Worm (Caenorhabditis elegans) whole organism, L4 larva: Measurements from ENCODE around the gene C08B6.6.

Experiments
- F26F4.8 ChIP-seq: fragments of 200-800 bp; sonication (Bioruptor generic); conservative IDR thresholded peaks from 2 replicates; pipeline ENCODE4 v1.3.6; 2022; ENCODE audit warnings: missing genetic modification characterization, missing compliant biosample characterization
- F44E2.7 ChIP-seq: fragments of 200-800 bp; sonication (Bioruptor generic); IDR thresholded peaks from 2 replicates; pipeline ENCODE4 v2.1.2; 2022; ENCODE audit warnings: missing genetic modification characterization, missing compliant biosample characterization
- F49E8.2 ChIP-seq: sonication (generic microtip); optimal IDR thresholded peaks from 2 replicates; lab custom pipeline; 2016; ENCODE audit warnings: missing compliant biosample characterization, mild to moderate bottlenecking, missing genetic modification characterization, borderline replicate concordance
- Y5F2A.4 ChIP-seq: fragments of 200-800 bp; sonication (Bioruptor generic); optimal IDR thresholded peaks from 2 replicates; lab custom pipeline; 2018; ENCODE audit warnings: mild to moderate bottlenecking, missing genetic modification characterization, missing compliant biosample characterization
- Y75B8A.6 ChIP-seq: fragments of 200-800 bp; sonication (Bioruptor generic); IDR thresholded peaks from 2 replicates; pipeline ENCODE4 v1.3.6; 2022; ENCODE audit warnings: missing genetic modification reagents, missing genetic modification characterization, missing compliant biosample characterization
- aha-1 ChIP-seq: fragments of 150-350 bp; peaks from one replicate; lab custom pipeline; 2014; ENCODE audit warnings: missing biosample characterization, missing genetic modification characterization
- aly-2 ChIP-seq: sonication (generic microtip); optimal IDR thresholded peaks from 2 replicates; lab custom pipeline; 2018; ENCODE audit warnings: missing biosample characterization, missing genetic modification characterization
- arid-1 ChIP-seq: fragments of 200-800 bp; sonication (Bioruptor generic); conservative IDR thresholded peaks from 2 replicates; pipeline ENCODE4 v1.3.6; 2022; ENCODE audit warnings: missing genetic modification reagents, missing genetic modification characterization, missing compliant biosample characterization
- ceh-20 ChIP-seq: fragments of 200-800 bp; sonication (Bioruptor generic); IDR thresholded peaks from 2 replicates; pipeline ENCODE4 v1.3.6; 2022; ENCODE audit warnings: missing genetic modification reagents, missing genetic modification characterization, missing compliant biosample characterization
- ceh-44 ChIP-seq: fragments of 200-800 bp; sonication (Bioruptor generic); IDR thresholded peaks from 2 replicates; pipeline ENCODE4 v1.3.6; 2022; ENCODE audit warnings: missing genetic modification reagents, missing genetic modification characterization, missing compliant biosample characterization
- ceh-82 ChIP-seq: sonication (generic microtip); optimal IDR thresholded peaks from 2 replicates; lab custom pipeline; 2017; ENCODE audit warnings: missing biosample characterization, missing genetic modification characterization
- ctbp-1 ChIP-seq: fragments of 200-800 bp; sonication (Bioruptor generic); IDR thresholded peaks from 2 replicates; pipeline ENCODE4 v1.3.6; 2022; ENCODE audit warnings: missing genetic modification reagents, missing genetic modification characterization, missing compliant biosample characterization
- daf-16 ChIP-seq, 3 experiments: sonication (generic microtip); optimal IDR thresholded peaks; 2 replicates each; lab custom pipeline; 2016 to 2017; ENCODE audit warnings: missing genetic modification characterization in 3 of 3, missing genetic modification reagents in 3 of 3, mild to moderate bottlenecking in 2 of 3, missing compliant biosample characterization in 2 of 3, missing biosample characterization in 1 of 3, moderate library complexity in 1 of 3
- dmd-6 ChIP-seq: fragments of 200-800 bp; sonication (Bioruptor generic); IDR thresholded peaks from 2 replicates; pipeline ENCODE4 v1.3.6; 2022; ENCODE audit warnings: missing genetic modification reagents, missing genetic modification characterization, missing compliant biosample characterization
- duxl-1 ChIP-seq: sonication (generic microtip); optimal IDR thresholded peaks from 2 replicates; lab custom pipeline; 2016; ENCODE audit warnings: mild to moderate bottlenecking, missing genetic modification characterization, moderate library complexity, missing compliant biosample characterization; ENCODE audit not compliant: poor library complexity
- dve-1 ChIP-seq: sonication (generic microtip); optimal IDR thresholded peaks from 2 replicates; lab custom pipeline; 2017; ENCODE audit warnings: antibody characterized with exemption, mild to moderate bottlenecking, missing genetic modification characterization, missing compliant biosample characterization; ENCODE audit not compliant: insufficient read depth
- egl-27 ChIP-seq: sonication (generic microtip); optimal IDR thresholded peaks from 3 replicates; lab custom pipeline; 2017; ENCODE audit warnings: missing biosample characterization, missing genetic modification reagents, missing genetic modification characterization
- hlh-11 ChIP-seq: fragments of 200-800 bp; sonication (Bioruptor generic); optimal IDR thresholded peaks from 2 replicates; lab custom pipeline; 2018; ENCODE audit warnings: mild to moderate bottlenecking, missing genetic modification characterization, missing compliant biosample characterization
- hlh-30 ChIP-seq: sonication (generic microtip); optimal IDR thresholded peaks from 2 replicates; lab custom pipeline; 2017; ENCODE audit warnings: antibody characterized with exemption, mild to moderate bottlenecking, missing genetic modification characterization, missing compliant biosample characterization; ENCODE audit not compliant: insufficient read depth
- lim-7 ChIP-seq: fragments of 200-800 bp; sonication (Bioruptor generic); IDR thresholded peaks from 2 replicates; pipeline ENCODE4 v1.3.6; 2022; ENCODE audit warnings: missing genetic modification characterization, missing compliant biosample characterization
- lin-1 ChIP-seq: fragments of 200-800 bp; sonication (Bioruptor generic); IDR thresholded peaks from 2 replicates; pipeline ENCODE4 v1.3.6; 2022; ENCODE audit warnings: missing genetic modification reagents, missing genetic modification characterization, missing compliant biosample characterization
- lsy-2 ChIP-seq, 2 experiments: fragments of 150-350 bp in 1 of 2; sonication (generic microtip) in 1 of 2; optimal IDR thresholded peaks; 2 replicates each; lab custom pipeline; 2014 to 2017; ENCODE audit warnings: missing biosample characterization in 2 of 2, missing genetic modification characterization in 2 of 2
- madf-9 ChIP-seq: fragments of 200-800 bp; sonication (Bioruptor generic); conservative IDR thresholded peaks from 2 replicates; pipeline ENCODE4 v1.3.6; 2022; ENCODE audit warnings: missing genetic modification reagents, missing genetic modification characterization, missing compliant biosample characterization
- nhr-10 ChIP-seq: fragments of 150-350 bp; optimal IDR thresholded peaks from 2 replicates; lab custom pipeline; 2014; ENCODE audit warnings: missing biosample characterization, missing genetic modification characterization
- nhr-102 ChIP-seq: sonication (generic microtip); optimal IDR thresholded peaks from 2 replicates; lab custom pipeline; 2016; ENCODE audit warnings: mild to moderate bottlenecking, missing genetic modification characterization, moderate library complexity, missing compliant biosample characterization
- nhr-111 ChIP-seq: fragments of 200-800 bp; sonication (Bioruptor generic); optimal IDR thresholded peaks from 2 replicates; lab custom pipeline; 2018; ENCODE audit warnings: mild to moderate bottlenecking, missing genetic modification characterization, missing compliant biosample characterization
- nhr-237 ChIP-seq: sonication (generic microtip); optimal IDR thresholded peaks from 2 replicates; lab custom pipeline; 2017; ENCODE audit warnings: missing biosample characterization, missing genetic modification characterization
- nhr-25 ChIP-seq: sonication (generic microtip); optimal IDR thresholded peaks from 2 replicates; lab custom pipeline; 2017; ENCODE audit warnings: missing genetic modification characterization, mild to moderate bottlenecking, missing compliant biosample characterization, antibody characterized with exemption, moderate library complexity, borderline replicate concordance; ENCODE audit not compliant: insufficient read depth
- nhr-28 ChIP-seq: fragments of 150-350 bp; optimal IDR thresholded peaks from 2 replicates; lab custom pipeline; 2014; ENCODE audit warnings: missing biosample characterization, missing genetic modification characterization
- nhr-77 ChIP-seq: fragments of 150-350 bp; optimal IDR thresholded peaks from 2 replicates; lab custom pipeline; 2014; ENCODE audit warnings: missing biosample characterization, missing genetic modification characterization
- pqm-1 ChIP-seq: sonication (generic microtip); optimal IDR thresholded peaks from 2 replicates; lab custom pipeline; 2017; ENCODE audit warnings: missing biosample characterization, missing genetic modification characterization
- saeg-2 ChIP-seq: fragments of 200-800 bp; sonication (Bioruptor generic); IDR thresholded peaks from 2 replicates; pipeline ENCODE4 v1.3.6; 2022; ENCODE audit warnings: missing genetic modification reagents, missing genetic modification characterization, missing compliant biosample characterization
- spr-3 ChIP-seq: fragments of 200-800 bp; sonication (Bioruptor generic); optimal IDR thresholded peaks from 2 replicates; lab custom pipeline; 2018; ENCODE audit warnings: mild to moderate bottlenecking, missing genetic modification characterization, missing compliant biosample characterization
- unc-62 ChIP-seq, 3 experiments: fragments of 150-350 bp in 1 of 3; sonication (generic microtip); optimal IDR thresholded peaks in 2 of 3; peaks in 1 of 3; 1 replicate in 1 of 3; 2 replicates in 2 of 3; lab custom pipeline; 2014 to 2017; ENCODE audit warnings: missing biosample characterization in 3 of 3, missing genetic modification characterization in 3 of 3, missing genetic modification reagents in 3 of 3, missing genotype in 1 of 3
- vab-7 ChIP-seq: fragments of 200-800 bp; sonication (Bioruptor generic); IDR thresholded peaks from 2 replicates; pipeline ENCODE4 v1.3.6; 2022; ENCODE audit warnings: missing genetic modification reagents, missing genetic modification characterization, missing compliant biosample characterization
- zfp-2 ChIP-seq: sonication (generic microtip); optimal IDR thresholded peaks from 2 replicates; lab custom pipeline; 2016; ENCODE audit warnings: mild to moderate bottlenecking, missing genetic modification characterization, missing compliant biosample characterization

Gene C08B6.6

ce11 chrV:10090461-10090860 is 33.0 kb upstream of the C08B6.6 start, which contains the start of gene R04B5.7:
Gene R04B5.7 (minus strand): TSS chrV:10090561.
- TF ChIP-seq unc-62 (GFP tag; optimal IDR thresholded peaks at IDR 0.05 in 1 of 2; lab: Kevin White, UChicago): peak in 1 of 2 experiments; percentile 19
- TF ChIP-seq unc-62 (tag; optimal IDR thresholded peaks at IDR 0.05; lab: Kevin White, UChicago): no peak
- no peak for TF ChIP-seq madf-9 (GFP tag; lab: Robert Waterston, UW)
- no peak for TF ChIP-seq Y5F2A.4 (GFP tag; lab: Kevin White, UChicago)
- no peak for TF ChIP-seq aha-1 (tag; lab: Kevin White, UChicago)

- no peak for TF ChIP-seq unc-62 (GFP tag; optimal IDR thresholded peaks at IDR 0.05 in 1 of 2; lab: Kevin White, UChicago)
- no peak for TF ChIP-seq unc-62 (tag; optimal IDR thresholded peaks at IDR 0.05; lab: Kevin White, UChicago)
- no peak for TF ChIP-seq nhr-10 (tag; lab: Kevin White, UChicago)
- no peak for TF ChIP-seq arid-1 (GFP tag; lab: Robert Waterston, UW)
- TF ChIP-seq lim-7 (GFP tag; lab: Robert Waterston, UW): no peak
- no peak for TF ChIP-seq nhr-237 (tag; lab: Kevin White, UChicago)
- TF ChIP-seq nhr-111 (GFP tag; lab: Kevin White, UChicago): no peak
- TF ChIP-seq nhr-25 (tag; lab: Kevin White, UChicago): no peak
- TF ChIP-seq ceh-44 (GFP tag; lab: Robert Waterston, UW): no peak
- TF ChIP-seq nhr-102 (tag; lab: Kevin White, UChicago): no peak
- no peak for TF ChIP-seq ceh-20 (GFP tag; lab: Robert Waterston, UW)
Observed at ce11 chrV:10091152-10091551, 32.3 kb upstream of the C08B6.6 start, which contains the start of gene R04B5.11. Gene R04B5.11 (minus strand): TSS chrV:10091252.

ce11 chrV:10094374-10094773 is 29.1 kb upstream of the C08B6.6 start, which contains the start of gene srd-49:
Gene srd-49 (plus strand): TSS chrV:10094674.
- TF ChIP-seq spr-3 (GFP tag; lab: Kevin White, UChicago) (no peak), F44E2.7 (GFP tag; lab: Robert Waterston, UW) (no peak), ceh-20 (GFP tag; lab: Robert Waterston, UW) (no peak), lin-1 (GFP tag; lab: Robert Waterston, UW) (no peak), duxl-1 (no peak), saeg-2 (GFP tag; lab: Robert Waterston, UW) (no peak), daf-16 (GFP tag; optimal IDR thresholded peaks at IDR 0.05; lab: Kevin White, UChicago) (no peak), daf-16 (tag; optimal IDR thresholded peaks at IDR 0.05; lab: Kevin White, UChicago) (no peak), F26F4.8 (GFP tag; lab: Robert Waterston, UW) (no peak), dve-1 (tag; lab: Kevin White, UChicago) (no peak), ceh-44 (GFP tag; lab: Robert Waterston, UW) (no peak), ctbp-1 (no peak), hlh-30 (no peak), ceh-82 (tag; lab: Kevin White, UChicago) (no peak), vab-7 (GFP tag; lab: Robert Waterston, UW) (no peak)

- TF ChIP-seq lsy-2 (tag; optimal IDR thresholded peaks at IDR 0.05; lab: Kevin White, UChicago) (no peak), zfp-2 (no peak), nhr-77 (peak; percentile 50), F49E8.2 (tag; lab: Kevin White, UChicago) (no peak), hlh-30 (no peak), dve-1 (tag; lab: Kevin White, UChicago) (peak; percentile 52), aly-2 (no peak), lim-7 (GFP tag; lab: Robert Waterston, UW) (no peak), dmd-6 (GFP tag; lab: Robert Waterston, UW) (peak; percentile 66), Y75B8A.6 (GFP tag; lab: Robert Waterston, UW) (no peak), hlh-11 (tag; lab: Kevin White, UChicago) (peak; percentile 13), madf-9 (GFP tag; lab: Robert Waterston, UW) (no peak), pqm-1 (tag; lab: Kevin White, UChicago) (peak; percentile 86), nhr-28 (tag; lab: Kevin White, UChicago) (peak; percentile 80), vab-7 (GFP tag; lab: Robert Waterston, UW) (no peak), spr-3 (GFP tag; lab: Kevin White, UChicago) (no peak), egl-27 (tag; lab: Kevin White, UChicago) (no peak), daf-16 (GFP tag; optimal IDR thresholded peaks at IDR 0.05; lab: Kevin White, UChicago) (no peak), daf-16 (tag; optimal IDR thresholded peaks at IDR 0.05; lab: Kevin White, UChicago) (peak; percentile 40)
Observed at ce11 chrV:10096932-10097331, 26.5 kb upstream of the C08B6.6 start.
